Fruit fly (Drosophila melanogaster) whole organism, embryonic: Measurements from ENCODE around the gene CG31908.

Experiments
- Atf6 ChIP-seq: fragments of 200-800 bp; sonication (Bioruptor generic); IDR thresholded peaks from 2 replicates; pipeline ENCODE4 v1.3.6; 2022; ENCODE audit warnings: missing biosample characterization, missing genetic modification characterization
- CG14050 ChIP-seq: fragments of 200-800 bp; sonication (Bioruptor generic); IDR thresholded peaks from 3 replicates; pipeline ENCODE4 v1.3.6; 2022; ENCODE audit warnings: missing biosample characterization, missing genetic modification characterization
- CG15011 ChIP-seq: fragments of 200-800 bp; sonication (Bioruptor generic); optimal IDR thresholded peaks from 3 replicates; lab custom pipeline; 2018; ENCODE audit warnings: missing biosample characterization, mild to moderate bottlenecking, missing genetic modification characterization
- CG1832 ChIP-seq: fragments of 200-800 bp; sonication (Bioruptor generic); optimal IDR thresholded peaks from 2 replicates; lab custom pipeline; 2017; ENCODE audit warnings: missing biosample characterization, mild to moderate bottlenecking, missing genetic modification characterization, inconsistent platforms
- CG3847 ChIP-seq: fragments of 200-800 bp; sonication (Bioruptor generic); IDR thresholded peaks from 2 replicates; pipeline ENCODE4 v1.3.6; 2022; ENCODE audit warnings: missing biosample characterization, missing genetic modification characterization
- HmgD ChIP-seq: fragments of 200-800 bp; sonication (Bioruptor generic); optimal IDR thresholded peaks from 3 replicates; lab custom pipeline; 2016; ENCODE audit warnings: missing biosample characterization, missing genetic modification characterization
- Hr39 ChIP-seq: fragments of >200 bp; optimal IDR thresholded peaks from 2 replicates; lab custom pipeline; 2017
- Optix ChIP-seq: fragments of 200-800 bp; sonication (Bioruptor generic); IDR thresholded peaks from 3 replicates; pipeline ENCODE4 v1.3.6; 2022; ENCODE audit warnings: missing biosample characterization, missing genetic modification characterization
- Tbp ChIP-seq: fragments of >200 bp; optimal IDR thresholded peaks from 2 replicates; lab custom pipeline; 2018; ENCODE audit warnings: missing biosample characterization, missing genetic modification characterization
- ci ChIP-seq: fragments of 200-800 bp; sonication (Bioruptor generic); IDR thresholded peaks from 3 replicates; pipeline ENCODE4 v1.3.6; 2022; ENCODE audit warnings: missing biosample characterization, missing genetic modification characterization
- exex ChIP-seq: fragments of 200-800 bp; sonication (Bioruptor generic); optimal IDR thresholded peaks from 4 replicates; lab custom pipeline; 2018; ENCODE audit warnings: missing biosample characterization, mild to moderate bottlenecking, missing genetic modification characterization, moderate library complexity
- ken ChIP-seq: fragments of 200-800 bp; sonication (Bioruptor generic); IDR thresholded peaks from 3 replicates; pipeline ENCODE4 v1.3.6; 2022; ENCODE audit warnings: missing biosample characterization, missing genetic modification characterization
- knrl ChIP-seq: fragments of 200-800 bp; sonication (Bioruptor generic); IDR thresholded peaks from 3 replicates; pipeline ENCODE4 v1.3.6; 2022; ENCODE audit warnings: missing biosample characterization, missing genetic modification characterization; ENCODE audit not compliant: partially characterized antibody
- zen ChIP-seq: fragments of 200-800 bp; sonication (Bioruptor generic); optimal IDR thresholded peaks from 3 replicates; lab custom pipeline; 2018; ENCODE audit warnings: missing biosample characterization, mild to moderate bottlenecking, missing genetic modification characterization, moderate library complexity

DNA sequence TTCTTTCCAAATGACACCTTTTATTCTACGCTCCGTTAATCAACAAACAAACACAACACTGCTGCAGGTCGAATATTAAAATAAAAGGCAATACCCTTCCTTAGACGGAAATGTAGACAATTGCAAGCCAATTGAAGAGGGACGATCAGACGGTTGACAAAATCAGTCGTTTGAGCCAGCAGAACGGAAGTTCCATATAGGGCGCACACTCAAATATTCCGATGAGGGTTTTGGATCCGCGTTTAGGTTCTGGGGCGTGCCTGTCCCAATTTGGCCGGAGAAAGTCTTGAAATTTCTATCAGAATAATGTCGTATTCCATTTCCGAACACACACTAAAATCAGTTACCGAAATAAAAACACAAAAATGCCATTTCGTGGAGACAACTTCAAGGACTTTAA, 15.2 kb downstream of the CG31908 start, which contains the start of gene CG43321:
- TF ChIP-seq CG15011 (GFP tag; lab: Kevin White, UChicago): no peak
- TF ChIP-seq zen (tag; lab: Kevin White, UChicago): no peak
- TF ChIP-seq CG1832: no peak
- no peak for TF ChIP-seq Optix (GFP tag; lab: Robert Waterston, UW)
- TF ChIP-seq knrl (GFP tag; lab: Robert Waterston, UW): no peak
- TF ChIP-seq CG14050: no peak
- no peak for TF ChIP-seq HmgD (GFP tag; lab: Kevin White, UChicago)
- no peak for TF ChIP-seq exex (tag; lab: Kevin White, UChicago)
- TF ChIP-seq CG3847: no peak
- TF ChIP-seq ken (GFP tag; lab: Robert Waterston, UW): no peak
- TF ChIP-seq Hr39 (lab: Kevin White, UChicago): no peak
- TF ChIP-seq Tbp (GFP tag; lab: Kevin White, UChicago): no peak
- TF ChIP-seq ci (GFP tag; lab: Robert Waterston, UW): no peak
- TF ChIP-seq Atf6: no peak
